Fruit fly (Drosophila melanogaster): ENCODE measurements around the gene Pex12.

The Pex12 gene

dm6 chr2L:856690-857488, 41.1 kb downstream of the Pex12 start (continued):
- TF ChIP-seq B-H2 (GFP tag; optimal IDR thresholded peaks at IDR 0.05): no peak
- peak; percentile 76 for TF ChIP-seq CG4424 (GFP tag; optimal IDR thresholded peaks at IDR 0.05)
- TF ChIP-seq CG10543 (GFP tag; optimal IDR thresholded peaks at IDR 0.05): peak; percentile 17
- TF ChIP-seq Side (GFP tag; optimal IDR thresholded peaks at IDR 0.05): peak; percentile 64
- no peak for TF ChIP-seq D (optimal IDR thresholded peaks at IDR 0.05)
- TF ChIP-seq D (GFP tag; optimal IDR thresholded peaks at IDR 0.05): peak; percentile 80
- TF ChIP-seq Fer3 (tag; optimal IDR thresholded peaks at IDR 0.05): peak; percentile 67
- TF ChIP-seq CG2199 (GFP tag; IDR thresholded peaks at IDR 0.05): peak; percentile 83; the same call in 1 of the 3 replicates
- TF ChIP-seq Jarid2 (GFP tag; optimal IDR thresholded peaks at IDR 0.05): peak; percentile 58
- TF ChIP-seq otp (GFP tag; IDR thresholded peaks at IDR 0.05): peak; percentile 89
- TF ChIP-seq Med (GFP tag): peak; percentile 96
- TF ChIP-seq p53 (GFP tag; optimal IDR thresholded peaks at IDR 0.05): no peak
- TF ChIP-seq exex (tag; optimal IDR thresholded peaks at IDR 0.05): peak; percentile 46
- TF ChIP-seq Drgx (GFP tag; IDR thresholded peaks at IDR 0.05): peak; percentile 49
- peak; percentile 34 for TF ChIP-seq CG10462 (GFP tag; optimal IDR thresholded peaks at IDR 0.05)
- peak; percentile 67 for TF ChIP-seq sim (GFP tag; IDR thresholded peaks at IDR 0.05)
- no peak for TF ChIP-seq Tbp (GFP tag; optimal IDR thresholded peaks at IDR 0.05)
- peak; percentile 67 for TF ChIP-seq CG7786 (GFP tag; optimal IDR thresholded peaks at IDR 0.05)
- no peak for TF ChIP-seq CG42726 (GFP tag; IDR thresholded peaks at IDR 0.05; ENCODE audit: partially characterized antibody)
- peak; percentile 76 for TF ChIP-seq CG14014 (GFP tag; IDR thresholded peaks at IDR 0.05)
- TF ChIP-seq CG30403 (GFP tag; optimal IDR thresholded peaks at IDR 0.05): peak; percentile 72
- peak; percentile 81 for TF ChIP-seq Nf-YA (GFP tag; IDR thresholded peaks at IDR 0.05)
- TF ChIP-seq onecut (GFP tag; IDR thresholded peaks at IDR 0.05): peak; percentile 69
- peak; percentile 58 for TF ChIP-seq bab2 (GFP tag; optimal IDR thresholded peaks at IDR 0.05)
- no peak for TF ChIP-seq mld (GFP tag; IDR thresholded peaks at IDR 0.05; ENCODE audit: partially characterized antibody)
- no peak for TF ChIP-seq insv (GFP tag; optimal IDR thresholded peaks at IDR 0.05)
- no peak for TF ChIP-seq CG1832 (GFP tag; optimal IDR thresholded peaks at IDR 0.05)
- TF ChIP-seq CG7963 (GFP tag; IDR thresholded peaks at IDR 0.05; ENCODE audit: partially characterized antibody): no peak
- TF ChIP-seq CG33557 (GFP tag; optimal IDR thresholded peaks at IDR 0.05): peak; percentile 8
- TF ChIP-seq caup (GFP tag; optimal IDR thresholded peaks at IDR 0.05; ENCODE audit: severe bottlenecking): peak; percentile 34
- peak; percentile 82 for TF ChIP-seq CG12219 (GFP tag; optimal IDR thresholded peaks at IDR 0.05)
- TF ChIP-seq danr (GFP tag; IDR thresholded peaks at IDR 0.05): peak; percentile 78; the same call in 1 of the 2 replicates
- TF ChIP-seq CG8924 (tag; optimal IDR thresholded peaks at IDR 0.05): peak; percentile 82
- TF ChIP-seq CG1647 (GFP tag; optimal IDR thresholded peaks at IDR 0.05): peak; percentile 45
- peak; percentile 51 for TF ChIP-seq CG13775 (GFP tag; optimal IDR thresholded peaks at IDR 0.05)
- TF ChIP-seq prd (optimal IDR thresholded peaks at IDR 0.05): no peak
- TF ChIP-seq prd (GFP tag; IDR thresholded peaks at IDR 0.05): peak; percentile 89
- TF ChIP-seq az2 (GFP tag; optimal IDR thresholded peaks at IDR 0.05): peak; percentile 73
- no peak for TF ChIP-seq Hey (tag; optimal IDR thresholded peaks at IDR 0.05)
- peak; percentile 83 for TF ChIP-seq so (GFP tag; IDR thresholded peaks at IDR 0.05)
- TF ChIP-seq wek (GFP tag; optimal IDR thresholded peaks at IDR 0.05): peak; percentile 30
- no peak for TF ChIP-seq cg (GFP tag; optimal IDR thresholded peaks at IDR 0.05)
- peak; percentile 83 for TF ChIP-seq gem (tag; optimal IDR thresholded peaks at IDR 0.05)
- peak; percentile 78 for TF ChIP-seq pum (GFP tag; optimal IDR thresholded peaks at IDR 0.05)
- TF ChIP-seq Dek (tag; optimal IDR thresholded peaks at IDR 0.05): peak; percentile 66
- peak; percentile 63 for TF ChIP-seq CG8944 (GFP tag; optimal IDR thresholded peaks at IDR 0.05)
- no peak for TF ChIP-seq CG4328 (GFP tag; optimal IDR thresholded peaks at IDR 0.05)
- peak; percentile 63 for TF ChIP-seq zen (tag; optimal IDR thresholded peaks at IDR 0.05)
- peak; percentile 61 for TF ChIP-seq CG5180 (GFP tag; optimal IDR thresholded peaks at IDR 0.05)
